Worm (Caenorhabditis elegans): Measurements from ENCODE around the gene fbxb-85.

fbxb-85 gene

ce11 chrIII:10894220-10894619 is 45.5 kb upstream of the fbxb-85 start, which contains the start of gene fbxb-87:
Gene fbxb-87 (plus strand): TSS chrIII:10894520.
- no peak for TF ChIP-seq nhr-179 (tag; optimal IDR thresholded peaks at IDR 0.05)
- no peak for TF ChIP-seq let-526 (GFP tag; IDR thresholded peaks at IDR 0.05)
- TF ChIP-seq egrh-3 (GFP tag; IDR thresholded peaks at IDR 0.05): no peak

- TF ChIP-seq F49E8.2 (tag; optimal IDR thresholded peaks at IDR 0.05; ENCODE audit: insufficient read depth): no peak
- TF ChIP-seq let-526 (GFP tag; IDR thresholded peaks at IDR 0.05): no peak
- TF ChIP-seq lin-26 (GFP tag; IDR thresholded peaks at IDR 0.05): no peak
- TF ChIP-seq fkh-3 (tag; optimal IDR thresholded peaks at IDR 0.05): no peak
- no peak for TF ChIP-seq F10E7.11 (tag; optimal IDR thresholded peaks at IDR 0.05)
- TF ChIP-seq him-1 (tag; optimal IDR thresholded peaks at IDR 0.05): no peak
- no peak for TF ChIP-seq rec-8 (tag; optimal IDR thresholded peaks at IDR 0.05)
- TF ChIP-seq ceh-100 (GFP tag; IDR thresholded peaks at IDR 0.05): no peak
- TF ChIP-seq egl-18 (GFP tag; IDR thresholded peaks at IDR 0.05): no peak
- TF ChIP-seq nhr-120 (GFP tag; IDR thresholded peaks at IDR 0.05): no peak
- no peak for TF ChIP-seq sptf-2 (GFP tag; optimal IDR thresholded peaks at IDR 0.05)
- no peak for TF ChIP-seq attf-3 (GFP tag; conservative IDR thresholded peaks at IDR 0.05)
- TF ChIP-seq egl-44 (GFP tag; IDR thresholded peaks at IDR 0.05): no peak
Observed at ce11 chrIII:10888824-10889223, 40.1 kb upstream of the fbxb-85 start.

- TF ChIP-seq lin-35 (GFP tag; optimal IDR thresholded peaks at IDR 0.05) (peak in 1 of 3 experiments; percentile 13), F23B12.7 (tag; optimal IDR thresholded peaks at IDR 0.05; ENCODE audit: insufficient read depth) (peak; percentile 3), cebp-2 (GFP tag; IDR thresholded peaks at IDR 0.05) (no peak), F33H1.4 (GFP tag; IDR thresholded peaks at IDR 0.05) (peak; percentile 43), lir-1 (GFP tag; conservative IDR thresholded peaks at IDR 0.05) (no peak), lin-54 (GFP tag; optimal IDR thresholded peaks at IDR 0.05) (peak; percentile 6), hlh-26 (GFP tag; conservative IDR thresholded peaks at IDR 0.05) (no peak), K12H6.12 (tag; optimal IDR thresholded peaks at IDR 0.05) (no peak), ztf-28 (GFP tag; IDR thresholded peaks at IDR 0.05) (no peak), snpc-4 (GFP tag; optimal IDR thresholded peaks at IDR 0.05) (no peak), snpc-4 (tag; optimal IDR thresholded peaks at IDR 0.05) (peak in 1 of 4 experiments; percentile 29), tlf-1 (GFP tag; optimal IDR thresholded peaks at IDR 0.05) (no peak), ekl-4 (GFP tag; IDR thresholded peaks at IDR 0.05) (no peak), B0336.3 (GFP tag; IDR thresholded peaks at IDR 0.05) (no peak), pha-4 (tag; optimal IDR thresholded peaks at IDR 0.05) (no peak), madf-6 (GFP tag; IDR thresholded peaks at IDR 0.05) (peak; percentile 56), ztf-22 (GFP tag; optimal IDR thresholded peaks at IDR 0.05) (no peak), mcd-1 (GFP tag; IDR thresholded peaks at IDR 0.05) (peak; percentile 94), athp-1 (tag; optimal IDR thresholded peaks at IDR 0.05) (peak; percentile 1), madf-3 (GFP tag; IDR thresholded peaks at IDR 0.05) (no peak), ztf-26 (tag; optimal IDR thresholded peaks at IDR 0.05) (no peak), lsy-27 (tag; optimal IDR thresholded peaks at IDR 0.05; ENCODE audit: borderline replicate concordance, insufficient read depth) (no peak), hmg-1.2 (GFP tag; IDR thresholded peaks at IDR 0.05) (peak; percentile 97), madf-10 (tag; optimal IDR thresholded peaks at IDR 0.05) (no peak), mes-4 (tag; optimal IDR thresholded peaks at IDR 0.05) (no peak), attf-5 (GFP tag; optimal IDR thresholded peaks at IDR 0.05) (peak; percentile 42)
Observed at ce11 chrIII:10881996-10882395, 33.2 kb upstream of the fbxb-85 start.

Data from whole organism, young adult.